Worm (Caenorhabditis elegans) whole organism, mixed stage, embryonic: Measurements from ENCODE around the gene K06A4.2.

Experiments used
- M03D4.4 ChIP-seq: sonication (generic microtip); optimal IDR thresholded peaks from 2 replicates; lab custom pipeline; 2017; ENCODE audit warnings: mild to moderate bottlenecking, missing genetic modification characterization, missing compliant biosample characterization
- ceh-39 ChIP-seq: fragments of 150-350 bp; optimal IDR thresholded peaks from 2 replicates; lab custom pipeline; 2014; ENCODE audit warnings: missing biosample characterization, missing genetic modification characterization
- ces-1 ChIP-seq: fragments of 150-350 bp; optimal IDR thresholded peaks from 2 replicates; lab custom pipeline; 2014; ENCODE audit warnings: missing biosample characterization, missing genetic modification reagents, missing genetic modification characterization
- mep-1 ChIP-seq: fragments of 150-350 bp; optimal IDR thresholded peaks from 2 replicates; lab custom pipeline; 2017; ENCODE audit warnings: missing biosample characterization, missing genetic modification reagents, missing genetic modification characterization, inconsistent platforms
- nhr-12 ChIP-seq: fragments of 150-350 bp; optimal IDR thresholded peaks from 2 replicates; lab custom pipeline; 2014; ENCODE audit warnings: missing biosample characterization, missing genetic modification characterization
- nhr-76 ChIP-seq: sonication (generic microtip); optimal IDR thresholded peaks from 2 replicates; lab custom pipeline; 2017; ENCODE audit warnings: missing biosample characterization, missing genetic modification characterization
- pha-4 ChIP-seq: fragments of 150-350 bp; optimal IDR thresholded peaks from 2 replicates; lab custom pipeline; 2018; ENCODE audit warnings: missing biosample characterization, missing genetic modification reagents, missing genetic modification characterization
- snpc-4 ChIP-seq: fragments of 150-350 bp; optimal IDR thresholded peaks from 2 replicates; lab custom pipeline; 2014; ENCODE audit warnings: missing biosample characterization, missing genetic modification characterization
- unc-39 ChIP-seq: fragments of 150-350 bp; optimal IDR thresholded peaks from 2 replicates; lab custom pipeline; 2014; ENCODE audit warnings: missing biosample characterization, missing genetic modification characterization
- zip-8 ChIP-seq: fragments of 150-350 bp; optimal IDR thresholded peaks from 2 replicates; lab custom pipeline; 2014; ENCODE audit warnings: missing biosample characterization, missing genetic modification characterization
- ztf-11 ChIP-seq: fragments of 150-350 bp; optimal IDR thresholded peaks from 2 replicates; lab custom pipeline; 2014; ENCODE audit warnings: missing biosample characterization, missing genetic modification characterization

DNA sequence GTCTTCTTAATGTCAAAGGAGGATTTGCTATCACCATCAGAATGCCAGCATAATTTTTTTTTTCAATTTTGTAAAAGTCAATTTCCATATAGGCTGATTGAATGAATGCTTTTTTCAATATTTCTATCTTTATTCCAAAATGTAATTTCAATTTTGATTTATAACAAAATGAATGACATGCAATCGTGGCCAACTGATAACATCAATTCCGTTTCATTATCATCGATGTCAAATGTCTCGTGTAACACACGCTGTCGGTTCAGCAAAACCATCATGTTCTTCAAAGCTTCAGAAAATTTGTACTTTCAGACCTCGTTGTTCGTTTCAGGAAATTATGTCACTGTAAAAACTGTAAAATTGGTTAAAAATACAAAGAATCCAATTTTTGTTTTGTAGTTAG is 22.9 kb downstream of the K06A4.2 start:
- TF ChIP-seq mep-1 (tag; lab: Kevin White, UChicago) = no peak
- no peak for TF ChIP-seq unc-39 (tag; lab: Kevin White, UChicago)
- no peak for TF ChIP-seq pha-4 (tag; lab: Kevin White, UChicago)
- no peak for TF ChIP-seq ces-1 (GFP tag; lab: Kevin White, UChicago)
- no peak for TF ChIP-seq nhr-12 (tag; lab: Kevin White, UChicago)
- no peak for TF ChIP-seq ceh-39 (tag; lab: Kevin White, UChicago)
- TF ChIP-seq nhr-76 = no peak
- TF ChIP-seq M03D4.4 = no peak
- no peak for TF ChIP-seq snpc-4
- TF ChIP-seq ztf-11 (tag; lab: Kevin White, UChicago) = no peak
- TF ChIP-seq zip-8 (tag; lab: Kevin White, UChicago) = no peak
